Worm (Caenorhabditis elegans): Measurements from ENCODE around the gene F52E1.14.

DNA sequence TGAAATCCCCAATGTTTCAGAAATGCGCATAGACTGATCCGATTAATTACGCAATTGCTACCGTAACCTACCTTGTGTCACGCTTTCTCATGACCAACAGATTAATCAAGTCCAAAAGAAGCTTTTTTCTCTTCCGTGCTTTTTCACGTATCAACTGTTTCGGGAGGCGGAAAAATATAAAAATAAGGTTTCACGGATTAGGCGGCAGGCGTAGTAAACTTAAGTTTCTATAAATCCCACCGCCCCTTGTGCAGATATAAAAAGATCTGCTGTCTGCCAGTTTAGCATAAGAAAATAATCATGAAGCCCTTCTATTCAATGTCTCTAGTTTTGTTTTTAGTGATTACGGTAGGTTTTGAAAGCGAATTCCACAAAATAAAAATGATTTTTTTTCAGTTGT lies 3.3 kb downstream of the F52E1.14 start, which contains the start of gene gcy-7:
- TF ChIP-seq egl-27 (tag; optimal IDR thresholded peaks at IDR 0.05) (no peak), ama-1 (optimal IDR thresholded peaks at IDR 0.05) (no peak), nhr-28 (tag; optimal IDR thresholded peaks at IDR 0.05) (no peak), zag-1 (tag; optimal IDR thresholded peaks at IDR 0.05) (no peak), nhr-10 (tag; optimal IDR thresholded peaks at IDR 0.05) (no peak), vab-7 (GFP tag; IDR thresholded peaks at IDR 0.05) (no peak), spr-1 (tag; optimal IDR thresholded peaks at IDR 0.05) (no peak), D1046.2 (GFP tag; IDR thresholded peaks at IDR 0.05) (no peak), nhr-25 (tag; optimal IDR thresholded peaks at IDR 0.05; ENCODE audit: borderline replicate concordance, insufficient read depth) (no peak), T20F7.1 (GFP tag; optimal IDR thresholded peaks at IDR 0.05) (no peak), skn-1 (tag; optimal IDR thresholded peaks at IDR 0.05) (no peak)
